Fruit fly (Drosophila melanogaster): Measurements from ENCODE around the gene Cap-H2.

Gene Cap-H2

dm6 chr3R:10782167-10782566 is 21.1 kb downstream of the Cap-H2 start, which contains the start of gene CG42633:
CG42633 (minus strand) TSS chr3R:10782267.
- TF ChIP-seq noc (tag; optimal IDR thresholded peaks at IDR 0.05), result no peak

- TF ChIP-seq noc (tag; optimal IDR thresholded peaks at IDR 0.05), result peak; percentile 70
These were observed 23.0 kb downstream of the Cap-H2 start, which contains the start of the genes mRpL37 and Rbp1 for dm6 chr3R:10784058-10784499. mRpL37 (minus strand) TSS chr3R:10784092. Rbp1 (plus strand) TSS chr3R:10784383.

dm6 chr3R:10788186-10788585 is 27.1 kb downstream of the Cap-H2 start, which contains the start of the genes Art1 and Mcm5:
Art1 (minus strand) TSS chr3R:10788226.
Mcm5 (plus strand) TSS chr3R:10788524.
- TF ChIP-seq noc (tag; optimal IDR thresholded peaks at IDR 0.05), result peak; percentile 49

- TF ChIP-seq noc (tag; optimal IDR thresholded peaks at IDR 0.05), result no peak
These were observed 31.5 kb downstream of the Cap-H2 start, which contains the start of gene CG14687 for dm6 chr3R:10792604-10793003. CG14687 (plus strand) TSS chr3R:10792904.

- TF ChIP-seq noc (tag; optimal IDR thresholded peaks at IDR 0.05), result no peak
These were observed 42.7 kb downstream of the Cap-H2 start, which contains the start of gene CG14692 for dm6 chr3R:10803855-10804254. CG14692 (minus strand) TSS chr3R:10803955.

dm6 chr3R:10815032-10815431 is 53.9 kb downstream of the Cap-H2 start, which contains the start of the genes CG14693 and TTLL15:
CG14693 (minus strand) TSS chr3R:10815047.
TTLL15 (plus strand) TSS chr3R:10815288.
- no peak for TF ChIP-seq noc (tag; optimal IDR thresholded peaks at IDR 0.05)

Measured in whole organism, larva.